Worm (Caenorhabditis elegans): Measurements from ENCODE around the gene dop-3.

- no peak for TF ChIP-seq ama-1 (optimal IDR thresholded peaks at IDR 0.05)
- TF ChIP-seq ama-1 (GFP tag; optimal IDR thresholded peaks at IDR 0.05), result no peak
- no peak for TF ChIP-seq dpff-1 (tag; optimal IDR thresholded peaks at IDR 0.05)
- TF ChIP-seq rcor-1 (GFP tag; IDR thresholded peaks at IDR 0.05), result no peak
These were observed 49.2 kb upstream of the dop-3 start, which contains the start of gene kqt-1 for ce11 chrX:6618712-6619111.
